Fruit fly (Drosophila melanogaster) Kc167 (cell line): ENCODE data around the gene CG17806.

Experiments
- Sin3A ChIP-seq: fragments of >200 bp; optimal IDR thresholded peaks from 2 replicates; lab custom pipeline; 2018; ENCODE audit warnings: missing external identifiers
- insv ChIP-seq: fragments of >200 bp; optimal IDR thresholded peaks from 3 replicates; lab custom pipeline; 2018; ENCODE audit warnings: missing external identifiers
- ttk ChIP-seq: sonication (Bioruptor generic); optimal IDR thresholded peaks from 2 replicates; lab custom pipeline; 2017; ENCODE audit warnings: missing external identifiers

DNA sequence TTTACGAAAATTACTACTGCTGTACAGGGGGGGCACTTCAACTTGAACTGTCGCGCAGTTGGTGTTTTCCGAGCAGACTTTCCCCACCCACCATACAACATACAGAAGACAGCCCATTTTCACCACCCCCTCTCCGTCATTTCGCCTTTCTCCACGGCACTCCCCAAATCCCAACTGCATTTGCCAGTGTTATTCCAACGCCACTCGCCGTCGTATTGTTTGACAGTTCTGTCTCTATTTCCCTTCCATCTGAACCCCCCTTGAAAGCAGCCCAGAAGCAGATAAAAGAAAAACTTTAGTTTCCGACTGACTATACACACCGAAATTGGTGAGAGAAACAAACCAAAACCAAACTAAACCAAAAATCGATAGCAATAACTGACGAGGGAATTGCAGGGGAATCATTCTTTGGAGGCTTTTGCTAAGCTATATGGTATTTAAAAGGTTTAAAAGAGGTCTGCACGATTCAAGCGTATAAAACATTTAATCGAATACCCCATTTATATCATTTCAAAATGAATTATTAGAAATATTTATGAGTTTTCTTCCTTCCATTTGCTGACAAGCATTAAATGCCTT lies 24.1 kb upstream of the CG17806 start:
- TF ChIP-seq Sin3A (no peak), insv (lab: Kevin White, UChicago) (no peak), ttk (no peak)
